Worm (Caenorhabditis elegans) whole organism, L2 larva: ENCODE results near the gene clec-265.

Experiments used
- ZK546.5 ChIP-seq: sonication (generic microtip); optimal IDR thresholded peaks from 2 replicates; lab custom pipeline; 2017; ENCODE audit warnings: missing biosample characterization, missing genetic modification characterization
- egl-27 ChIP-seq: sonication (generic microtip); optimal IDR thresholded peaks from 3 replicates; lab custom pipeline; 2017; ENCODE audit warnings: missing biosample characterization, missing genetic modification reagents, missing genetic modification characterization
- fos-1 ChIP-seq: fragments of 150-350 bp; optimal IDR thresholded peaks from 2 replicates; lab custom pipeline; 2014; ENCODE audit warnings: missing biosample characterization, missing genetic modification characterization
- lin-39 ChIP-seq: fragments of 150-350 bp; optimal IDR thresholded peaks from 2 replicates; lab custom pipeline; 2014; ENCODE audit warnings: missing biosample characterization, missing genetic modification reagents, missing genetic modification characterization
- nhr-11 ChIP-seq: fragments of 150-350 bp; optimal IDR thresholded peaks from 2 replicates; lab custom pipeline; 2014; ENCODE audit warnings: missing biosample characterization, missing genetic modification characterization
- nhr-237 ChIP-seq: fragments of 150-350 bp; optimal IDR thresholded peaks from 2 replicates; lab custom pipeline; 2014; ENCODE audit warnings: missing biosample characterization, missing genetic modification characterization
- sma-3 ChIP-seq: sonication (generic microtip); optimal IDR thresholded peaks from 2 replicates; lab custom pipeline; 2016; ENCODE audit warnings: missing genetic modification reagents, missing genetic modification characterization, missing compliant biosample characterization
- unc-62 ChIP-seq: fragments of 150-350 bp; optimal IDR thresholded peaks from 2 replicates; lab custom pipeline; 2014; ENCODE audit warnings: missing biosample characterization, missing genetic modification reagents, missing genetic modification characterization

ce11 chrX:3040609-3041008, 9.0 kb downstream of the clec-265 start:
- TF ChIP-seq nhr-237 (tag; lab: Kevin White, UChicago) (no peak), fos-1 (no peak), lin-39 (tag; lab: Kevin White, UChicago) (no peak), unc-62 (no peak), nhr-11 (tag; lab: Kevin White, UChicago) (no peak), ZK546.5 (no peak), egl-27 (tag; lab: Kevin White, UChicago) (no peak), sma-3 (GFP tag; lab: Kevin White, UChicago) (no peak)
